Fruit fly (Drosophila melanogaster): ENCODE data around the gene dlg1.

DNA sequence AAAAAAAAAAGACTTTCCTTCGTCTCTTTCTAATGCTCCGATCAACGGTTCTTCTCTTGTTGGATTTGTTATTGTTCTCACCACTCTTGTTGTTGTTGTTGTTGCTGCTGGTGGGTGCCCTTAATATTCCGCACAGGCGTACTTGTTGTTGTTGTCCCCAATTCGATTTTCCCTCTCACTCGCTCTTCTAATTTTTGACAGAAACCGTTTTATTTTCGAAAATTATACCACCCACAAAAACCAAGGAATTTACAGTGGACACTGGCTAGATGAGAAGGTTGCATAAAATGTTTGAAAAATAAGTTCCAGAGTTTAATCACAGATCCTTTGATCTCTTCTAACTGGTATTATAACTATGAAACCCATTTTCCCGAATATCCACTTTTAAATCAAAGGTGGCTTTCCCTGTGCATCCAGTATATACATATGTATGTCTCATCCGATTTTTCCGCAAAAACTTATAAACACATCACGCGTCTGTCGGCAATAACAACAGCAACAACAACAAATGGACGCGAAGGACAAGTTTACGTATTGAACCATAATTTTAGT is 22.0 kb downstream of the dlg1 start:
- TF ChIP-seq Blimp-1 (GFP tag; optimal IDR thresholded peaks at IDR 0.05) (no peak), CG8119 (GFP tag; IDR thresholded peaks at IDR 0.05) (no peak), Sox14 (GFP tag; optimal IDR thresholded peaks at IDR 0.05) (no peak), Sox15 (GFP tag; optimal IDR thresholded peaks at IDR 0.05) (no peak), fd59A (GFP tag; optimal IDR thresholded peaks at IDR 0.05) (no peak), CG15336 (GFP tag; IDR thresholded peaks at IDR 0.05) (no peak), Smox (GFP tag; optimal IDR thresholded peaks at IDR 0.05) (no peak), CG7368 (GFP tag; optimal IDR thresholded peaks at IDR 0.05) (no peak), fkh (GFP tag; optimal IDR thresholded peaks at IDR 0.05) (no peak), vri (GFP tag; optimal IDR thresholded peaks at IDR 0.05) (no peak), acj6 (GFP tag; optimal IDR thresholded peaks at IDR 0.05) (no peak), Lpt (GFP tag; optimal IDR thresholded peaks at IDR 0.05) (no peak), CG6808 (GFP tag; optimal IDR thresholded peaks at IDR 0.05) (no peak), Gug (GFP tag; IDR thresholded peaks at IDR 0.05) (peak; percentile 24; the same call in 1 of the 2 replicates)

All from whole organism, prepupa.